Fruit fly (Drosophila melanogaster) whole organism, embryonic: Measurements from ENCODE around the gene CG31102.

Source experiments
- C15 ChIP-seq: fragments of 200-800 bp; sonication (Bioruptor generic); IDR thresholded peaks from 3 replicates; pipeline ENCODE4 v1.3.6; 2022; ENCODE audit warnings: missing biosample characterization, missing genetic modification characterization
- CG10654 ChIP-seq: fragments of 200-800 bp; sonication (Bioruptor generic); optimal IDR thresholded peaks from 2 replicates; lab custom pipeline; 2016; ENCODE audit warnings: missing biosample characterization, missing genetic modification characterization
- CG11398 ChIP-seq: fragments of 200-800 bp; sonication (Bioruptor generic); optimal IDR thresholded peaks from 2 replicates; lab custom pipeline; 2016; ENCODE audit warnings: missing biosample characterization, missing genetic modification characterization
- CG11456 ChIP-seq: fragments of 200-800 bp; sonication (Bioruptor generic); IDR thresholded peaks from 3 replicates; pipeline ENCODE4 v1.3.6; 2022; ENCODE audit warnings: missing biosample characterization, missing genetic modification characterization
- CG11695 ChIP-seq: fragments of 200-800 bp; sonication (Bioruptor generic); IDR thresholded peaks from 3 replicates; pipeline ENCODE4 v1.3.6; 2022; ENCODE audit warnings: missing biosample characterization, missing genetic modification characterization
- CG12769 ChIP-seq: fragments of 200-800 bp; sonication (Bioruptor generic); optimal IDR thresholded peaks from 2 replicates; lab custom pipeline; 2019; ENCODE audit warnings: missing biosample characterization, mild to moderate bottlenecking, missing genetic modification characterization, moderate library complexity
- CG14710 ChIP-seq: fragments of 200-800 bp; sonication (Bioruptor generic); optimal IDR thresholded peaks from 3 replicates; lab custom pipeline; 2019; ENCODE audit warnings: missing biosample characterization, mild to moderate bottlenecking, missing genetic modification characterization, moderate library complexity
- CG15514 ChIP-seq: fragments of 200-800 bp; sonication (Bioruptor generic); optimal IDR thresholded peaks from 3 replicates; lab custom pipeline; 2017; ENCODE audit warnings: missing biosample characterization, missing genetic modification characterization, mild to moderate bottlenecking, moderate library complexity, missing genetic modification reagents
- CG1647 ChIP-seq: fragments of 200-800 bp; sonication (Bioruptor generic); optimal IDR thresholded peaks from 3 replicates; lab custom pipeline; 2016; ENCODE audit warnings: missing biosample characterization, missing genetic modification characterization
- CG18619 ChIP-seq: fragments of 200-800 bp; sonication (Bioruptor generic); optimal IDR thresholded peaks from 3 replicates; lab custom pipeline; 2017; ENCODE audit warnings: missing biosample characterization, mild to moderate bottlenecking, missing genetic modification characterization
- CG2129 ChIP-seq: fragments of 200-800 bp; sonication (Bioruptor generic); IDR thresholded peaks from 2 replicates; pipeline ENCODE4 v1.3.6; 2022; ENCODE audit warnings: missing biosample characterization, missing genetic modification characterization; ENCODE audit not compliant: partially characterized antibody
- CG31441 ChIP-seq: fragments of 200-800 bp; sonication (Bioruptor generic); IDR thresholded peaks from 2 replicates; pipeline ENCODE4 v1.3.6; 2022; ENCODE audit warnings: missing biosample characterization, missing genetic modification characterization
- CG43689 ChIP-seq: fragments of 200-800 bp; sonication (Bioruptor generic); IDR thresholded peaks from 2 replicates; pipeline ENCODE4 v1.3.6; 2022; ENCODE audit warnings: missing biosample characterization, missing genetic modification characterization
- CG6813 ChIP-seq: fragments of 200-800 bp; sonication (Bioruptor generic); optimal IDR thresholded peaks from 2 replicates; lab custom pipeline; 2017; ENCODE audit warnings: missing biosample characterization, missing genetic modification characterization, mild to moderate bottlenecking, moderate library complexity, missing genetic modification reagents
- CG7271 ChIP-seq: fragments of 200-800 bp; sonication (Bioruptor generic); optimal IDR thresholded peaks from 2 replicates; lab custom pipeline; 2018; ENCODE audit warnings: missing biosample characterization, mild to moderate bottlenecking, missing genetic modification characterization, moderate library complexity
- CG8478 ChIP-seq: fragments of >200 bp; optimal IDR thresholded peaks from 2 replicates; lab custom pipeline; 2018
- CG9876 ChIP-seq: fragments of 200-800 bp; sonication (Bioruptor generic); optimal IDR thresholded peaks from 2 replicates; lab custom pipeline; 2016; ENCODE audit warnings: missing biosample characterization, missing genetic modification characterization
- CkIIα-i1 ChIP-seq: fragments of 200-800 bp; sonication (Bioruptor generic); IDR thresholded peaks from 2 replicates; pipeline ENCODE4 v1.3.6; 2022; ENCODE audit warnings: missing biosample characterization, missing genetic modification characterization
- Doc3 ChIP-seq: fragments of 200-800 bp; sonication (Bioruptor generic); IDR thresholded peaks from 3 replicates; pipeline ENCODE4 v1.3.6; 2022; ENCODE audit warnings: missing biosample characterization, missing genetic modification characterization; ENCODE audit not compliant: partially characterized antibody
- Dref ChIP-seq: fragments of 200-800 bp; sonication (Bioruptor generic); IDR thresholded peaks from 2 replicates; pipeline ENCODE4 v1.3.6; 2022; ENCODE audit warnings: missing biosample characterization, missing genetic modification characterization
- Eip74EF ChIP-seq, 2 experiments: fragments of 200-800 bp in 1 of 2; fragments of >200 bp in 1 of 2; sonication (Bioruptor generic) in 1 of 2; optimal IDR thresholded peaks; 2 replicates each; lab custom pipeline; 2017 to 2019; ENCODE audit warnings: missing biosample characterization in 2 of 2, missing genetic modification characterization in 2 of 2, mild to moderate bottlenecking in 1 of 2, moderate library complexity in 1 of 2
- Opbp ChIP-seq: fragments of 200-800 bp; sonication (Bioruptor generic); IDR thresholded peaks from 3 replicates; pipeline ENCODE4 v1.3.6; 2022; ENCODE audit warnings: missing biosample characterization, missing genetic modification characterization; ENCODE audit not compliant: partially characterized antibody
- Poxn ChIP-seq: fragments of 200-800 bp; sonication (Bioruptor generic); IDR thresholded peaks from 2 replicates; pipeline ENCODE4 v1.3.6; 2022; ENCODE audit warnings: missing biosample characterization, missing genetic modification characterization
- Rfx ChIP-seq: fragments of 200-800 bp; sonication (Bioruptor generic); IDR thresholded peaks from 2 replicates; pipeline ENCODE4 v1.3.6; 2022; ENCODE audit warnings: missing biosample characterization, missing genetic modification characterization
- ara ChIP-seq: fragments of 200-800 bp; sonication (Bioruptor generic); IDR thresholded peaks from 2 replicates; pipeline ENCODE4 v1.3.6; 2022; ENCODE audit warnings: missing biosample characterization, missing genetic modification characterization
- bigmax ChIP-seq: fragments of 200-800 bp; sonication (Bioruptor generic); optimal IDR thresholded peaks from 2 replicates; lab custom pipeline; 2018; ENCODE audit warnings: missing biosample characterization, mild to moderate bottlenecking, missing genetic modification characterization
- cad ChIP-seq: fragments of >200 bp; optimal IDR thresholded peaks from 2 replicates; lab custom pipeline; 2017; ENCODE audit warnings: missing biosample characterization, missing genetic modification characterization
- cg ChIP-seq: fragments of 200-800 bp; sonication (Bioruptor generic); optimal IDR thresholded peaks from 3 replicates; lab custom pipeline; 2019; ENCODE audit warnings: missing biosample characterization, mild to moderate bottlenecking, missing genetic modification characterization, moderate library complexity
- ems ChIP-seq: fragments of 200-800 bp; sonication (Bioruptor generic); optimal IDR thresholded peaks from 3 replicates; lab custom pipeline; 2016; ENCODE audit warnings: missing biosample characterization, missing genetic modification characterization
- fd3F ChIP-seq: fragments of 200-800 bp; sonication (Bioruptor generic); optimal IDR thresholded peaks from 2 replicates; lab custom pipeline; 2018; ENCODE audit warnings: missing biosample characterization, mild to moderate bottlenecking, missing genetic modification characterization, moderate library complexity
- fd96Cb ChIP-seq: fragments of 200-800 bp; sonication (Bioruptor generic); optimal IDR thresholded peaks from 2 replicates; lab custom pipeline; 2018; ENCODE audit warnings: missing biosample characterization, mild to moderate bottlenecking, missing genetic modification characterization, moderate library complexity
- h ChIP-seq: fragments of >200 bp; optimal IDR thresholded peaks from 2 replicates; lab custom pipeline; 2017
- her ChIP-seq: fragments of 200-800 bp; sonication (Bioruptor generic); optimal IDR thresholded peaks from 2 replicates; lab custom pipeline; 2016; ENCODE audit warnings: missing biosample characterization, missing genetic modification characterization
- hkb ChIP-seq, 2 experiments: fragments of 200-800 bp in 1 of 2; fragments of >200 bp in 1 of 2; sonication (Bioruptor generic) in 1 of 2; IDR thresholded peaks in 1 of 2; optimal IDR thresholded peaks in 1 of 2; 2 replicates each; pipeline versions ENCODE4 v1.3.6 to Lab custom; 2017 to 2022; ENCODE audit warnings: missing biosample characterization in 1 of 2, missing genetic modification characterization in 1 of 2
- lbe ChIP-seq: fragments of 200-800 bp; sonication (Bioruptor generic); optimal IDR thresholded peaks from 2 replicates; lab custom pipeline; 2016; ENCODE audit warnings: missing biosample characterization, mild to moderate bottlenecking, missing genetic modification characterization
- mirr ChIP-seq: fragments of 200-800 bp; sonication (Bioruptor generic); optimal IDR thresholded peaks from 3 replicates; lab custom pipeline; 2018; ENCODE audit warnings: missing biosample characterization, mild to moderate bottlenecking, missing genetic modification characterization
- pros ChIP-seq: fragments of 200-800 bp; sonication (Bioruptor generic); optimal IDR thresholded peaks from 3 replicates; lab custom pipeline; 2019; ENCODE audit warnings: missing biosample characterization, mild to moderate bottlenecking, missing genetic modification characterization, moderate library complexity
- sqz ChIP-seq: fragments of 200-800 bp; sonication (Bioruptor generic); optimal IDR thresholded peaks from 3 replicates; lab custom pipeline; 2018; ENCODE audit warnings: missing biosample characterization, mild to moderate bottlenecking, missing genetic modification characterization
- sr ChIP-seq: fragments of 200-800 bp; sonication (Bioruptor generic); IDR thresholded peaks from 3 replicates; pipeline ENCODE4 v1.3.6; 2022; ENCODE audit warnings: missing biosample characterization, missing genetic modification characterization
- trem ChIP-seq: fragments of 200-800 bp; optimal IDR thresholded peaks from 3 replicates; lab custom pipeline; 2019; ENCODE audit warnings: missing biosample characterization, mild to moderate bottlenecking, missing genetic modification characterization, moderate library complexity
- usp ChIP-seq: fragments of >200 bp; optimal IDR thresholded peaks from 2 replicates; lab custom pipeline; 2017; ENCODE audit warnings: missing biosample characterization, missing genetic modification characterization
- vnd ChIP-seq: fragments of 200-800 bp; sonication (Bioruptor generic); IDR thresholded peaks from 3 replicates; pipeline ENCODE4 v1.3.6; 2022; ENCODE audit warnings: missing biosample characterization, missing genetic modification characterization; ENCODE audit not compliant: partially characterized antibody
- zen2 ChIP-seq: fragments of 200-800 bp; sonication (Bioruptor generic); IDR thresholded peaks from 3 replicates; pipeline ENCODE4 v1.3.6; 2022; ENCODE audit warnings: missing biosample characterization, missing genetic modification characterization; ENCODE audit not compliant: partially characterized antibody

The CG31102 gene

dm6 chr3R:25295320-25296020 lies at the start of gene CG31102 (continued):
- TF ChIP-seq pros (GFP tag; lab: Kevin White, UChicago) (no peak), Opbp (GFP tag; lab: Robert Waterston, UW) (no peak), ems (no peak), lbe (GFP tag; lab: Kevin White, UChicago) (peak; percentile 24), CG2129 (no peak), ara (GFP tag; lab: Robert Waterston, UW) (no peak), Rfx (GFP tag; lab: Robert Waterston, UW) (0 out of 2 replicates have a peak, but pooled peaks have one; percentile 12), zen2 (GFP tag; lab: Robert Waterston, UW) (0 out of 3 replicates have a peak, but pooled peaks have one; percentile 39), sr (no peak), CG11398 (GFP tag; lab: Kevin White, UChicago) (no peak), CG12769 (tag; lab: Kevin White, UChicago) (peak; percentile 80), mirr (GFP tag; lab: Kevin White, UChicago) (peak; percentile 28), CG11456 (GFP tag; lab: Robert Waterston, UW) (no peak), CG15514 (GFP tag; lab: Kevin White, UChicago) (no peak), CG43689 (no peak), trem (tag; lab: Kevin White, UChicago) (no peak), CG11695 (no peak), CG14710 (tag; lab: Kevin White, UChicago) (no peak), h (lab: Kevin White, UChicago) (no peak), CG6813 (GFP tag; lab: Kevin White, UChicago) (no peak), CG8478 (lab: Kevin White, UChicago) (no peak), CG10654 (GFP tag; lab: Kevin White, UChicago) (no peak), bigmax (GFP tag; lab: Kevin White, UChicago) (no peak), CG31441 (GFP tag; lab: Robert Waterston, UW) (0 out of 2 replicates have a peak, but pooled peaks have one; percentile 36), Dref (GFP tag; lab: Robert Waterston, UW) (no peak), CG7271 (no peak), cad (GFP tag; lab: Kevin White, UChicago) (no peak), CkIIα-i1 (GFP tag; lab: Robert Waterston, UW) (no peak), vnd (GFP tag; lab: Robert Waterston, UW) (no peak), CG9876 (no peak), usp (no peak)
- TF ChIP-seq, all 482 proteins: peak for 23

dm6 chr3R:25339952-25340351 lies 44.6 kb upstream of the CG31102 start, which contains the start of gene rha:
Gene rha, plus strand, starts transcription at chr3R:25340252.
- TF ChIP-seq fd96Cb (no peak), Poxn (GFP tag; lab: Robert Waterston, UW) (no peak), C15 (no peak), sqz (GFP tag; lab: Kevin White, UChicago) (no peak), CG1647 (no peak), cg (GFP tag; lab: Kevin White, UChicago) (no peak), Doc3 (no peak), hkb (optimal IDR thresholded peaks at IDR 0.05; lab: Kevin White, UChicago) (no peak), hkb (GFP tag; IDR thresholded peaks at IDR 0.05; lab: Robert Waterston, UW) (no peak), Eip74EF (GFP tag; optimal IDR thresholded peaks at IDR 0.05; lab: Kevin White, UChicago) (no peak), CG18619 (GFP tag; lab: Kevin White, UChicago) (no peak), fd3F (GFP tag; lab: Kevin White, UChicago) (no peak), her (GFP tag; lab: Kevin White, UChicago) (no peak)
